Fruit fly (Drosophila melanogaster) whole organism, prepupa: ENCODE results near the gene yellow-k.

ENCODE experiments used
- CG3032 ChIP-seq: fragments of 200-800 bp; optimal IDR thresholded peaks from 2 replicates; lab custom pipeline; 2019; ENCODE audit warnings: missing biosample characterization, mild to moderate bottlenecking, missing genetic modification characterization, moderate library complexity
- CG32006 ChIP-seq: fragments of 200-800 bp; sonication (Bioruptor generic); optimal IDR thresholded peaks from 3 replicates; lab custom pipeline; 2017; ENCODE audit warnings: missing biosample characterization, mild to moderate bottlenecking, missing genetic modification characterization
- CG3919 ChIP-seq: fragments of 200-800 bp; sonication (Bioruptor generic); optimal IDR thresholded peaks from 3 replicates; lab custom pipeline; 2016; ENCODE audit warnings: missing biosample characterization, missing genetic modification characterization
- CG6854 ChIP-seq: fragments of 200-800 bp; sonication (Bioruptor generic); optimal IDR thresholded peaks from 2 replicates; lab custom pipeline; 2017; ENCODE audit warnings: missing biosample characterization, mild to moderate bottlenecking, missing genetic modification characterization
- CG8119 ChIP-seq: fragments of 200-800 bp; sonication (Bioruptor generic); IDR thresholded peaks from 3 replicates; pipeline ENCODE4 v1.3.6; 2022; ENCODE audit warnings: missing biosample characterization, missing genetic modification characterization
- OdsH ChIP-seq: fragments of 200-800 bp; sonication (Bioruptor generic); optimal IDR thresholded peaks from 3 replicates; lab custom pipeline; 2016; ENCODE audit warnings: missing biosample characterization, missing genetic modification characterization
- Sox102F ChIP-seq: fragments of 200-800 bp; sonication (Bioruptor generic); optimal IDR thresholded peaks from 2 replicates; lab custom pipeline; 2016; ENCODE audit warnings: missing biosample characterization, mild to moderate bottlenecking, missing genetic modification characterization
- Sox15 ChIP-seq: fragments of 200-800 bp; sonication (Bioruptor generic); optimal IDR thresholded peaks from 3 replicates; lab custom pipeline; 2016; ENCODE audit warnings: missing biosample characterization, missing genetic modification characterization
- fd59A ChIP-seq: fragments of 200-800 bp; sonication (Bioruptor generic); optimal IDR thresholded peaks from 2 replicates; lab custom pipeline; 2017; ENCODE audit warnings: missing biosample characterization, mild to moderate bottlenecking, missing genetic modification characterization, missing genetic modification reagents
- lz ChIP-seq: fragments of 200-800 bp; sonication (Bioruptor generic); optimal IDR thresholded peaks from 3 replicates; lab custom pipeline; 2016; ENCODE audit warnings: missing biosample characterization, missing genetic modification characterization
- net ChIP-seq: fragments of 200-800 bp; sonication (Bioruptor generic); optimal IDR thresholded peaks from 3 replicates; lab custom pipeline; 2016; ENCODE audit warnings: missing biosample characterization, missing genetic modification characterization
- salr ChIP-seq, 2 experiments: fragments of 200-800 bp; sonication (Bioruptor generic); optimal IDR thresholded peaks; 3 replicates each; lab custom pipeline; 2016 to 2018; ENCODE audit warnings: missing biosample characterization in 2 of 2, missing genetic modification characterization in 2 of 2, mild to moderate bottlenecking in 1 of 2

DNA sequence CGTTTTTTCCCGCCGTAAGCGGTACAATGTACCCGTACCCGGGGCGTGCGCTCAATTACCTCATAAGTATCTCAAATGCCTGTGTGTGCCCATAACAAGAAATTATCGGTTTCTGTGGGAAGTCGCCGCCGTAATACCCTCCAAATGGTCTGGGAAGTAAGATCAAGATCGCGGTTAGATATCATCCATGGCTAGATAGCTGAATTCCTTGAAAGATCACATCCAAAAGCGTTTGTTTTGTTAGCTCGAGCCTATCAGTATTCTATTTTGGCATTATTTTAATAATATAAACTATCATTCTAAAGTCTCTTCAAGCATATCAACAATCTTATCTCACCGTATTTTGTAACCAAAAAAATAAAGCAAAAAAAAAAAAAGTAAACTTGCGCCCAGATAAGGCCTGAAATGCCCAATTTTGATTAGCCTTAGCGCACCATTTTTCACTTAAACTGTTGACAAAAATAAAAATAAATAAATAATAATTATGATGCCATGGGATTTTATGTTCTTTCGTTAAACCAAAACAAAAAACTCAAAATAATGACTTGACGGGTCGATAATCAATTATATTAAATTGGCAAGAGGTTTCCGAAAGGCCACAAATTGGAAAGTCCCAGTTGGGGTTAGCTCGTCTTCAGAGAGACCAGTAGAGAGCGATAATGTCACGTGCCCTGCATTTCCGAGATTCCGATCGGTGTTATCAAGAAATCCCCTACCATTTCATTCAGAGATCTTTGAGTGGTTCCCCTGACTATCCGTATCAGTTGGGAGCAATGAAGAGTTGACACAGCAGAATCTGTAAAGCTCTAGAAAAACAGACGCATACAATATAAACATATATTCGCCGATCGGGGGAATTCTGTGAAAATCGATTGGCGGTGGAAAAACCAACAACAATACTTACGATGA is 18.4 kb downstream of the yellow-k start:
- TF ChIP-seq salr (GFP tag; optimal IDR thresholded peaks at IDR 0.05; lab: Kevin White, UChicago) (peak in 1 of 2 experiments; percentile 30), net (GFP tag; lab: Kevin White, UChicago) (no peak), CG3032 (tag; lab: Kevin White, UChicago) (no peak), fd59A (GFP tag; lab: Kevin White, UChicago) (no peak), CG32006 (GFP tag; lab: Kevin White, UChicago) (peak; percentile 47), Sox102F (GFP tag; lab: Kevin White, UChicago) (no peak), OdsH (no peak), Sox15 (GFP tag; lab: Kevin White, UChicago) (no peak), lz (GFP tag; lab: Kevin White, UChicago) (no peak), CG8119 (GFP tag; lab: Robert Waterston, UW) (no peak), CG3919 (GFP tag; lab: Kevin White, UChicago) (no peak), CG6854 (GFP tag; lab: Kevin White, UChicago) (no peak)
